Worm (Caenorhabditis elegans) whole organism, L3 larva: ENCODE data around the gene zag-1.

Experiments
- R02D3.7 ChIP-seq: fragments of 150-350 bp; optimal IDR thresholded peaks from 2 replicates; lab custom pipeline; 2014; ENCODE audit warnings: missing biosample characterization, missing genetic modification characterization
- ZK546.5 ChIP-seq: sonication (generic microtip); optimal IDR thresholded peaks from 2 replicates; lab custom pipeline; 2017; ENCODE audit warnings: missing biosample characterization, missing genetic modification characterization
- aly-2 ChIP-seq: fragments of 150-350 bp; optimal IDR thresholded peaks from 2 replicates; lab custom pipeline; 2014; ENCODE audit warnings: missing biosample characterization, missing genetic modification characterization
- ama-1 ChIP-seq: fragments of 150-350 bp; optimal IDR thresholded peaks from 2 replicates; lab custom pipeline; 2018
- daf-12 ChIP-seq: fragments of 150-350 bp; optimal IDR thresholded peaks from 2 replicates; lab custom pipeline; 2014; ENCODE audit warnings: missing biosample characterization, missing genetic modification reagents, missing genetic modification characterization
- egl-5 ChIP-seq: fragments of 150-350 bp; optimal IDR thresholded peaks from 2 replicates; lab custom pipeline; 2017; ENCODE audit warnings: missing biosample characterization, missing genetic modification reagents, missing genetic modification characterization, inconsistent platforms
- elt-1 ChIP-seq: fragments of 150-350 bp; optimal IDR thresholded peaks from 2 replicates; lab custom pipeline; 2014; ENCODE audit warnings: missing biosample characterization, missing genetic modification characterization
- elt-2 ChIP-seq: sonication (generic microtip); optimal IDR thresholded peaks from 2 replicates; lab custom pipeline; 2016; ENCODE audit warnings: missing genetic modification reagents, mild to moderate bottlenecking, missing genetic modification characterization, missing compliant biosample characterization
- elt-3 ChIP-seq, 3 experiments: fragments of 150-350 bp in 1 of 3; sonication (generic microtip) in 2 of 3; optimal IDR thresholded peaks; 2 replicates in 2 of 3; 4 replicates in 1 of 3; lab custom pipeline; 2014 to 2017; ENCODE audit warnings: missing biosample characterization in 3 of 3, missing genetic modification characterization in 3 of 3
- fkh-10 ChIP-seq: sonication (generic microtip); optimal IDR thresholded peaks from 2 replicates; lab custom pipeline; 2017; ENCODE audit warnings: missing biosample characterization, missing genetic modification reagents, missing genetic modification characterization
- fkh-2 ChIP-seq: fragments of 150-350 bp; optimal IDR thresholded peaks from 2 replicates; lab custom pipeline; 2014; ENCODE audit warnings: missing biosample characterization, missing genetic modification reagents, missing genetic modification characterization
- fos-1 ChIP-seq: fragments of 150-350 bp; optimal IDR thresholded peaks from 2 replicates; lab custom pipeline; 2014; ENCODE audit warnings: missing biosample characterization, missing genetic modification characterization
- jun-1 ChIP-seq: fragments of 150-350 bp; optimal IDR thresholded peaks from 2 replicates; lab custom pipeline; 2014; ENCODE audit warnings: missing biosample characterization, missing genetic modification reagents, missing genetic modification characterization
- lin-15B ChIP-seq: fragments of 150-350 bp; optimal IDR thresholded peaks from 2 replicates; lab custom pipeline; 2014; ENCODE audit warnings: missing biosample characterization, missing genetic modification characterization
- lin-39 ChIP-seq: fragments of 150-350 bp; optimal IDR thresholded peaks from 2 replicates; lab custom pipeline; 2018; ENCODE audit warnings: missing biosample characterization, missing genetic modification reagents, missing genetic modification characterization
- mdl-1 ChIP-seq: fragments of 150-350 bp; optimal IDR thresholded peaks from 2 replicates; lab custom pipeline; 2014; ENCODE audit warnings: missing biosample characterization, missing genetic modification characterization
- nfya-1 ChIP-seq: sonication (generic microtip); optimal IDR thresholded peaks from 2 replicates; lab custom pipeline; 2017; ENCODE audit warnings: missing genetic modification characterization, mild to moderate bottlenecking, missing compliant biosample characterization, antibody characterized with exemption, moderate library complexity; ENCODE audit not compliant: insufficient read depth
- nhr-11 ChIP-seq: fragments of 150-350 bp; optimal IDR thresholded peaks from 2 replicates; lab custom pipeline; 2014; ENCODE audit warnings: missing biosample characterization, missing genetic modification characterization
- nhr-23 ChIP-seq: fragments of 150-350 bp; optimal IDR thresholded peaks from 2 replicates; lab custom pipeline; 2014; ENCODE audit warnings: missing biosample characterization, missing genetic modification reagents, missing genetic modification characterization
- nhr-25 ChIP-seq: sonication (generic microtip); optimal IDR thresholded peaks from 2 replicates; lab custom pipeline; 2017; ENCODE audit warnings: missing biosample characterization, missing genetic modification characterization
- nhr-28 ChIP-seq: fragments of 150-350 bp; optimal IDR thresholded peaks from 2 replicates; lab custom pipeline; 2014; ENCODE audit warnings: missing biosample characterization, missing genetic modification characterization
- nhr-43 ChIP-seq: sonication (generic microtip); optimal IDR thresholded peaks from 2 replicates; lab custom pipeline; 2016; ENCODE audit warnings: mild to moderate bottlenecking, missing genetic modification characterization, missing compliant biosample characterization; ENCODE audit not compliant: poor library complexity, severe bottlenecking
- pha-4 ChIP-seq: fragments of 150-350 bp; optimal IDR thresholded peaks from 2 replicates; lab custom pipeline; 2014; ENCODE audit warnings: missing biosample characterization, missing genetic modification reagents, missing genetic modification characterization
- pqm-1 ChIP-seq: fragments of 150-350 bp; optimal IDR thresholded peaks from 2 replicates; lab custom pipeline; 2017; ENCODE audit warnings: missing biosample characterization, missing genetic modification characterization, inconsistent platforms
- sea-2 ChIP-seq: fragments of 150-350 bp; sonication (generic microtip); optimal IDR thresholded peaks from 4 replicates; lab custom pipeline; 2014; ENCODE audit warnings: missing biosample characterization, missing genetic modification reagents, missing genetic modification characterization
- skn-1 ChIP-seq: fragments of 150-350 bp; optimal IDR thresholded peaks from 2 replicates; lab custom pipeline; 2014; ENCODE audit warnings: missing biosample characterization, missing genetic modification characterization
- tbx-2 ChIP-seq: sonication (generic microtip); optimal IDR thresholded peaks from 2 replicates; lab custom pipeline; 2016; ENCODE audit warnings: mild to moderate bottlenecking, missing genetic modification characterization, missing compliant biosample characterization
- unc-39 ChIP-seq: sonication (generic microtip); optimal IDR thresholded peaks from 4 replicates; lab custom pipeline; 2017; ENCODE audit warnings: missing biosample characterization, missing genetic modification characterization
- unc-62 ChIP-seq: fragments of 150-350 bp; sonication (generic microtip); optimal IDR thresholded peaks from 4 replicates; lab custom pipeline; 2014; ENCODE audit warnings: missing biosample characterization, missing genetic modification reagents, missing genetic modification characterization

The zag-1 gene

DNA sequence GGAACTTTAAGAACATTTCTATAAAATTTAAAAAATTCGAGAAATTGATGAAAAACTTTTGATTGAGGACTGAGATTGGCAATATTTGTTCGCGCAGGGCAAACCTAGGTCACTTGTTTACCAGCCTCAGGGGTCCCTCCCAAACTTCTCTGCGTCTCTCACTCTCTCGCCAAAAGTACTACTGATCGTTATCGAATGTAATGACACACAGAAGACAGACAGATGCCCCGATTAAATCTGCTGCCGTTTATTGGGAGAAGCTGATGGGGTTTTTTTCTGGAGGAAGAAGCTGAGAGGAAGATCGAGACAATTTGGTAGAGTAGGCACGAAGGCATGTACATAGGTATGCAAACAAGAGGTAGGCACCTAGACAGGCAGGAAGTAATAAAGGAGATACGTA is 30.3 kb upstream of the zag-1 start:
- TF ChIP-seq egl-5 (tag; lab: Kevin White, UChicago) = peak; percentile 3
- TF ChIP-seq elt-3 (tag; optimal IDR thresholded peaks at IDR 0.05; lab: Kevin White, UChicago) = no peak
- peak; percentile 21 for TF ChIP-seq elt-1 (tag; lab: Kevin White, UChicago)

DNA sequence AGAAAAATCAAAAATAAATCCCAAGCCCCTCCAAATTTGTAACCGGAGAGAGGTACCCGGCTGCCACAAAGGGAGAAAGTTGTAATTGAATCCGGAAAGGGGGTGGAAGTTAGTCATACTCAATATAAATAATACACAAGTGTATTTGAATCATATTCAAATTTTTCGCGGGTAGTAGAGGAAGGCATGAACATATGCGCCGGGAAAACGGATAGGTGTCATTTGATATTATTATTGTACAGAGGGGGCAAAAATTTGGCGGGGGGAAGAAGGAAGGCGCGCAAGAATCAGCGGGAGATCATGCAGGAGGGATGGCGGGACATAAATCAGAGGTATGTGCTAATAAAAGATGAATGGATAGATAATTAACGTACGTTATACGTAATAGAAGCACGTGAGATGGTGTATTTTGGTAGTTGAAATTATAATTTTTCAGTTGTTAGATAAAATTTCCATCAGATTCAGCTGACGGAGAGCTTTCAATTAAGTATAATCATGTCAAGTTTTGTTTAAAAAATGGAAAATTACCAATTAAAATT is 29.0 kb upstream of the zag-1 start, which contains the start of gene F28F9.3:
TSS of gene F28F9.3 (plus strand) at position 301 of the 539 bp plus-strand sequence.
- no peak for TF ChIP-seq fkh-10 (GFP tag; lab: Kevin White, UChicago)
- TF ChIP-seq pha-4 (tag; lab: Kevin White, UChicago) = no peak
- TF ChIP-seq ama-1 (lab: Kevin White, UChicago) = no peak
- no peak for TF ChIP-seq aly-2 (tag; lab: Kevin White, UChicago)

DNA sequence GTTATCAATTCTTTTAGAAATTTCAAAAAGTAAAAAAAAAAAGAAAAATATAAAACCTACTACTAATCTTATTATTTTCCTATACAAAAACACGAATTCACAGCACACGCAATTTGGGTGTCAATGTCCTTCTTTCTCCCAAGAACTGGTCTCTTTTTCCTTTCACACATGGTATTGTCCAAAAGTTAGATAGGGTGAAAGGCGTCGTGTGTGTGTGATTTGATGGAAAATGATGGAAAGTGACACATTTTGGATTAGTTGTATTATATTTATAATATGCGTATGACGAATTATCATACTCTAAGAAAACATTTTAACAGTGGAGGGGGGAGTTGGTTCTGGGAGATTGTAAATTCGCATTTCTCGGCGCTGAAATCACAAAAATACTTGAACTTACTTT is 27.9 kb upstream of the zag-1 start:
- TF ChIP-seq ama-1 (lab: Kevin White, UChicago) (no peak), egl-5 (tag; lab: Kevin White, UChicago) (no peak), pqm-1 (tag; lab: Kevin White, UChicago) (no peak), nhr-11 (tag; lab: Kevin White, UChicago) (no peak), daf-12 (tag; lab: Kevin White, UChicago) (no peak), nhr-28 (tag; lab: Kevin White, UChicago) (no peak), ZK546.5 (tag; lab: Kevin White, UChicago) (no peak), jun-1 (tag; lab: Kevin White, UChicago) (no peak), tbx-2 (no peak), unc-62 (no peak), elt-2 (tag; lab: Kevin White, UChicago) (no peak)

DNA sequence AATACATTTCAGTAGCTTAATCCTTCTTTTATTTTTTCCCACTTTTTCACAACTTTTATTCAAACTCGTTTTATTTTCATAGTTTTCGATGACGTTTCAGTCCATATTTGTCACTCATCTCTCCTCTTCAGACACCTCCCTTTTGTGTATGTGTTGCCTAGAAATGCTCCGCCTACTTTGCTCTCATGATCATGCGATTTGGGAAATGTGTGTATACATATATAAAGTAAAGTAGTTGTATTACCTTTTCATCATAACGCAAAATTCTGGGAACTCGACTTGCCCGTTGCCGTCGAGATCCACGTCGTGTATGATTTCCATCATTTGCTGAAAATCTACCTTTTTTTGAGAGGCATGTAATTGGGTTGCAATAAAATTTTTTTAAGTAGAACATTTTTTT is 23.6 kb upstream of the zag-1 start:
- TF ChIP-seq nfya-1 (tag; lab: Kevin White, UChicago) (no peak), nhr-43 (no peak), unc-39 (tag; lab: Kevin White, UChicago) (no peak)

DNA sequence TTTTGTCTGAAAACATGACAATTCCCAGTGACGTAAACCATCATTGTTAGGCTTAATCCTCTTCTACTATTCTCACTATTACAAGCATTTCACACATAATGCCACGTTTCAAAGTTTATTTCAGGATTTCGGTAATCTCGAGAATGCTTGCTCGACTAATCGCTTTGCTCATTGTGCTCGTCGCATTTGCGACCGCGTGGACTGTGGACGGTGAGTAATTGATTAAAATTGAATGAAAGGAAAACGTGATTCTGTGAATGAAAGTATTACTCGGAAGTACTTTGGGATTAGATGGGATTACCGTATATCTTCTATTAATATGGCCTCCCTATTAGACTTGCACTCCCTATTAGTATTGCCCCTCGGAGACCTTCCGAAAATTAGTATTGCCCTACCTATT is 21.9 kb upstream of the zag-1 start:
- TF ChIP-seq mdl-1 (tag; lab: Kevin White, UChicago) (no peak), elt-2 (tag; lab: Kevin White, UChicago) (no peak), fos-1 (tag; lab: Kevin White, UChicago) (no peak), lin-39 (tag; lab: Kevin White, UChicago) (no peak)

DNA sequence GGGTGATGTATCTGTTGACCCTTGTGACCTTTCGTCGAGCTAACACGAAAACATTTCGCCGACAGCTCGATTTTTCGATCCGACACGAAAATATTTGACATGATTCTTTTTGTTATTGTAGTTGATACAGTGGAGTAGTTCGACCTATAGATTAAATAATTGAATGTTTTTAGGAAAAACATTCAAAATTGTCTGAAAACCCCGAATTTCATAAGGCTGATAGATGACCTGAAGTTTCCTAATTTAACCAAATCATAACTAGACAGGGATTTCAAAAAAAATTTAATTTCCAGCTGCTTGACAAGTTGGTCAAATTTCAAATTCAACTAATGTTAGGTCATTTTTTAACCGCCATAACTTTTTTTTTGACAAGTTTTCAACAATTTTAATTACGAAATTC is 20.6 kb upstream of the zag-1 start, which contains the start of gene cal-3:
TSS of gene cal-3 (minus strand) at position 101 of the 400 bp plus-strand sequence.
- TF ChIP-seq nhr-23 (tag; lab: Kevin White, UChicago) (no peak), nhr-25 (tag; lab: Kevin White, UChicago) (no peak), fkh-2 (tag; lab: Kevin White, UChicago) (no peak), elt-2 (tag; lab: Kevin White, UChicago) (no peak), nhr-43 (no peak), skn-1 (tag; lab: Kevin White, UChicago) (no peak), R02D3.7 (tag; lab: Kevin White, UChicago) (no peak), unc-39 (tag; lab: Kevin White, UChicago) (no peak), sea-2 (GFP tag; lab: Kevin White, UChicago) (no peak)

DNA sequence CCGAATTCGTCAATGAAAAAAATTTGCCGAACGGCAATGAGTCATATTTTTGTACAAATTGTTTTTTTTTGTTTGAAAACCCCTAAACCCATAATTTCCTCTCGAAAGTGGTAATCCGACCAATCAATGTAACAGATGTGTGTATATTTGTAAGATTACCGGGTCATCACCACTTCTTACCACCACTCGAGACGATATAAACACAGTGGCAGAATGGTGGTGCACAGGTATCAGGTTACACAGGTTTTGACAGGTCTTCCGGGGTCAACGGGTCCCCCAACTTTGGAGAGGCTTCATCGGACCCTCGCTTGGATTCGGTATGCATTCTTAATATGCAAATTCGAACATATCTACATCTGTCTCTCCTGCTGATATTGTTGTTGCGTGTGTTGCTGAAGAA is 17.0 kb upstream of the zag-1 start:
- TF ChIP-seq fos-1 (tag; lab: Kevin White, UChicago) = no peak
- TF ChIP-seq lin-15B = no peak
- TF ChIP-seq elt-3 (tag; optimal IDR thresholded peaks at IDR 0.05; lab: Kevin White, UChicago) = no peak
